Fruit fly (Drosophila melanogaster): ENCODE measurements around the gene ICA69.

The ICA69 gene

dm6 chr3L:21171905-21172304, 40.7 kb downstream of the ICA69 start, which contains the start of gene Ac78C (continued):
- TF ChIP-seq crp (GFP tag; optimal IDR thresholded peaks at IDR 0.05) (no peak), gcm2 (GFP tag; optimal IDR thresholded peaks at IDR 0.05) (peak; percentile 74), luna (GFP tag; optimal IDR thresholded peaks at IDR 0.05) (peak; percentile 88), kay (GFP tag; optimal IDR thresholded peaks at IDR 0.05) (peak; percentile 63), Tbp (GFP tag; optimal IDR thresholded peaks at IDR 0.05) (no peak), CG2712 (tag; optimal IDR thresholded peaks at IDR 0.05) (no peak), kni (GFP tag; optimal IDR thresholded peaks at IDR 0.05) (no peak), CG10979 (tag; optimal IDR thresholded peaks at IDR 0.05) (no peak), Hr51 (GFP tag; optimal IDR thresholded peaks at IDR 0.05) (peak; percentile 73 to 82), CG9876 (GFP tag; optimal IDR thresholded peaks at IDR 0.05) (peak; percentile 67), mld (GFP tag; IDR thresholded peaks at IDR 0.05; ENCODE audit: partially characterized antibody) (no peak), crc (GFP tag; optimal IDR thresholded peaks at IDR 0.05) (peak; percentile 88), HLH4C (GFP tag; IDR thresholded peaks at IDR 0.05; ENCODE audit: partially characterized antibody) (peak; percentile 57; the same call in 2 of the 3 replicates), sr (GFP tag; IDR thresholded peaks at IDR 0.05) (peak; percentile 32; the same call in 1 of the 3 replicates), CG7357 (GFP tag; IDR thresholded peaks at IDR 0.05) (peak; percentile 70; the same call in 1 of the 3 replicates), Bgb (GFP tag; IDR thresholded peaks at IDR 0.05; ENCODE audit: partially characterized antibody) (peak; percentile 81), CG10321 (GFP tag; IDR thresholded peaks at IDR 0.05) (peak; percentile 53), CG13296 (GFP tag; optimal IDR thresholded peaks at IDR 0.05) (peak; percentile 96), Bdp1 (GFP tag; optimal IDR thresholded peaks at IDR 0.05) (peak; percentile 76), D19A (tag; optimal IDR thresholded peaks at IDR 0.05) (no peak), sqz (GFP tag; optimal IDR thresholded peaks at IDR 0.05) (peak; percentile 22), CG4820 (GFP tag; optimal IDR thresholded peaks at IDR 0.05) (peak; percentile 64), Poxn (GFP tag; IDR thresholded peaks at IDR 0.05) (peak; percentile 77), ssp (GFP tag; IDR thresholded peaks at IDR 0.05) (peak; percentile 63), CG10147 (GFP tag; optimal IDR thresholded peaks at IDR 0.05) (peak; percentile 90), CG16813 (GFP tag; IDR thresholded peaks at IDR 0.05; ENCODE audit: partially characterized antibody) (peak; percentile 55; the same call in 2 of the 3 replicates), Ets65A (GFP tag) (peak; percentile 99), CG17359 (tag; optimal IDR thresholded peaks at IDR 0.05) (peak; percentile 88), eyg (GFP tag; optimal IDR thresholded peaks at IDR 0.05) (peak; percentile 92), zen2 (GFP tag; IDR thresholded peaks at IDR 0.05; ENCODE audit: partially characterized antibody) (no peak), CG16815 (GFP tag; optimal IDR thresholded peaks at IDR 0.05) (peak; percentile 58), Optix (GFP tag; IDR thresholded peaks at IDR 0.05) (peak; percentile 77), Atf-2 (GFP tag; optimal IDR thresholded peaks at IDR 0.05) (peak; percentile 79), psq (GFP tag; optimal IDR thresholded peaks at IDR 0.05) (peak; percentile 18), lmd (GFP tag; IDR thresholded peaks at IDR 0.05) (peak; percentile 91), Nf-YC (tag; optimal IDR thresholded peaks at IDR 0.05) (peak; percentile 77), insv (GFP tag; optimal IDR thresholded peaks at IDR 0.05) (peak in 1 of 2 experiments; percentile 33), cas (GFP tag; IDR thresholded peaks at IDR 0.05) (peak; percentile 70), CG10267 (tag; optimal IDR thresholded peaks at IDR 0.05) (no peak), CG17186 (GFP tag; optimal IDR thresholded peaks at IDR 0.05) (peak; percentile 52), so (GFP tag; IDR thresholded peaks at IDR 0.05) (peak; percentile 82; the same call in 2 of the 3 replicates), dan (GFP tag; IDR thresholded peaks at IDR 0.05) (no peak), CG7556 (GFP tag; optimal IDR thresholded peaks at IDR 0.05) (peak; percentile 27), seq (GFP tag; IDR thresholded peaks at IDR 0.05) (peak; percentile 87), Chrac-16 (GFP tag; optimal IDR thresholded peaks at IDR 0.05) (peak; percentile 69), CG10565 (GFP tag; optimal IDR thresholded peaks at IDR 0.05) (no peak), sd (tag; optimal IDR thresholded peaks at IDR 0.05) (peak; percentile 80), CG12744 (GFP tag; optimal IDR thresholded peaks at IDR 0.05) (peak; percentile 90), CG4328 (GFP tag; optimal IDR thresholded peaks at IDR 0.05) (peak; percentile 90), Gsc (GFP tag; IDR thresholded peaks at IDR 0.05) (0 out of 2 replicates have a peak, but pooled peaks have one; percentile 32)

All from whole organism, embryonic.